Fruit fly (Drosophila melanogaster): ENCODE results near the gene nocte.

- TF ChIP-seq usp (GFP tag; optimal IDR thresholded peaks at IDR 0.05) (no peak), CG8478 (optimal IDR thresholded peaks at IDR 0.05) (no peak)
These were observed at the start of gene nocte for dm6 chrX:10474625-10475024.
